Worm (Caenorhabditis elegans) whole organism, L4 larva: ENCODE data around the gene fbxa-51.

Experiments
- mdl-1 ChIP-seq, 2 experiments: fragments of 150-350 bp in 1 of 2; sonication (generic microtip) in 1 of 2; optimal IDR thresholded peaks; 2 replicates each; lab custom pipeline; 2014 to 2017; ENCODE audit warnings: missing biosample characterization in 2 of 2, missing genetic modification characterization in 2 of 2
- nhr-76 ChIP-seq: fragments of 150-350 bp; optimal IDR thresholded peaks from 2 replicates; lab custom pipeline; 2014; ENCODE audit warnings: missing biosample characterization, missing genetic modification characterization
- unc-62 ChIP-seq, 3 experiments: fragments of 150-350 bp in 1 of 3; sonication (generic microtip); optimal IDR thresholded peaks in 2 of 3; peaks in 1 of 3; 1 replicate in 1 of 3; 2 replicates in 2 of 3; lab custom pipeline; 2014 to 2017; ENCODE audit warnings: missing biosample characterization in 3 of 3, missing genetic modification characterization in 3 of 3, missing genetic modification reagents in 3 of 3, missing genotype in 1 of 3

DNA sequence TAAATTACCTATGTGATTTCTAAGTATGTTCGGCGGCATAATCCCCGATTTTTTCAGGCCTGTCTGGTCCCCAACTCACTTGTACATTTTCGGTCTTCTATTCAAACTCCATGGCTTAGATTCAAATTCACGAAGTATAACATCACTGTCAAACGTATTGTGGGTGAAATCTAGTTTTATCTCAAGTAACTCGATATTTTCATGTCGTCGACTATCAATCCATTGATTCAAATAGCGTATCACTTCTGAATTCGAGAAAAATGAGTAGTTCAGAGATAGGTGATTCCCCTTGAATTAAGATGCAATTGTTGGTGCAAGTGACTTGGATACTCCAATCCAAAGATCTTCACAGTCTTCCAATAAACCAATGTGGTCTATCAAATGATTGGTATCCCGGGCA, 2.6 kb downstream of the fbxa-51 start:
- TF ChIP-seq mdl-1 (tag; optimal IDR thresholded peaks at IDR 0.05; lab: Kevin White, UChicago) (no peak), nhr-76 (tag; lab: Kevin White, UChicago) (no peak), unc-62 (GFP tag; optimal IDR thresholded peaks at IDR 0.05 in 1 of 2; lab: Kevin White, UChicago) (peak in 1 of 2 experiments; percentile 94), unc-62 (tag; optimal IDR thresholded peaks at IDR 0.05; lab: Kevin White, UChicago) (no peak)
